Fruit fly (Drosophila melanogaster): Measurements from ENCODE around the gene Gr64c.

DNA sequence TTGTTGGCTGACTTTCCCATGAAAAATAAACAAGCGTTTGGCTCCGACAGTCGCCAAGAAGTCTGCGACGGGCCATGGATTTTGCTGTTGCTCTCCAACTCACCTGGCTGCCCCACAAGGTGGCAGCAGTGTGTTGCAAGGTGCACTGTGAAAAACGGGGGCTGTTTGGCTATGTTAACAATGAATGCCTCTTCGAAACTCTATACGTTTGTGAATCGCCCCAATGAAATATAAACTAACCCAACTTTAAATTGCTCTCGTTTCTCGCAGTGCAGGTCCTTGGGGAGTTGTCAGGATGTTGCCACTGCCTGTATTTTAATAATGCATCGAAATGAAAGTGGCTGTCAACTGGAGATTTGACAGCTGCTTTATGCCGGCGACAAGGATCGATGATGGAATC is 14.1 kb upstream of the Gr64c start:
- TF ChIP-seq CG1620 (GFP tag; optimal IDR thresholded peaks at IDR 0.05) (no peak), kay (GFP tag; ENCODE audit: borderline replicate concordance) (no peak)
